Fruit fly (Drosophila melanogaster) whole organism, adult: ENCODE measurements around the gene CG3226.

ENCODE experiments used
- CG11617 ChIP-seq: fragments of 200-800 bp; sonication (Bioruptor generic); optimal IDR thresholded peaks from 2 replicates; lab custom pipeline; 2017; ENCODE audit warnings: mild to moderate bottlenecking, missing biosample characterization, missing genetic modification reagents, missing genetic modification characterization
- CG1620 ChIP-seq: fragments of 200-800 bp; sonication (Bioruptor generic); optimal IDR thresholded peaks from 2 replicates; lab custom pipeline; 2016; ENCODE audit warnings: missing biosample characterization, missing genetic modification characterization
- CG7101 ChIP-seq: fragments of 200-800 bp; sonication (Bioruptor generic); optimal IDR thresholded peaks from 2 replicates; lab custom pipeline; 2018; ENCODE audit warnings: missing biosample characterization, mild to moderate bottlenecking, missing genetic modification characterization, moderate library complexity
- Clk ChIP-seq: fragments of 200-800 bp; sonication (Bioruptor generic); optimal IDR thresholded peaks from 2 replicates; lab custom pipeline; 2017; ENCODE audit warnings: missing biosample characterization, missing genetic modification characterization
- Crg-1 ChIP-seq: fragments of 200-800 bp; sonication (Bioruptor generic); optimal IDR thresholded peaks from 2 replicates; lab custom pipeline; 2016; ENCODE audit warnings: missing biosample characterization, missing genetic modification characterization
- Mnt ChIP-seq: fragments of 200-800 bp; sonication (Bioruptor generic); optimal IDR thresholded peaks from 2 replicates; lab custom pipeline; 2016; ENCODE audit warnings: missing biosample characterization, mild to moderate bottlenecking, missing genetic modification characterization
- cnc ChIP-seq, 2 experiments: fragments of >200 bp; optimal IDR thresholded peaks; 2 replicates each; lab custom pipeline; 2017
- pad ChIP-seq: fragments of 200-800 bp; sonication (Bioruptor generic); optimal IDR thresholded peaks from 3 replicates; lab custom pipeline; 2017; ENCODE audit warnings: missing biosample characterization, missing genetic modification characterization, mild to moderate bottlenecking, moderate library complexity, missing genetic modification reagents
- toe ChIP-seq: fragments of 200-800 bp; sonication (Bioruptor generic); optimal IDR thresholded peaks from 2 replicates; lab custom pipeline; 2016; ENCODE audit warnings: missing biosample characterization, missing genetic modification characterization

DNA sequence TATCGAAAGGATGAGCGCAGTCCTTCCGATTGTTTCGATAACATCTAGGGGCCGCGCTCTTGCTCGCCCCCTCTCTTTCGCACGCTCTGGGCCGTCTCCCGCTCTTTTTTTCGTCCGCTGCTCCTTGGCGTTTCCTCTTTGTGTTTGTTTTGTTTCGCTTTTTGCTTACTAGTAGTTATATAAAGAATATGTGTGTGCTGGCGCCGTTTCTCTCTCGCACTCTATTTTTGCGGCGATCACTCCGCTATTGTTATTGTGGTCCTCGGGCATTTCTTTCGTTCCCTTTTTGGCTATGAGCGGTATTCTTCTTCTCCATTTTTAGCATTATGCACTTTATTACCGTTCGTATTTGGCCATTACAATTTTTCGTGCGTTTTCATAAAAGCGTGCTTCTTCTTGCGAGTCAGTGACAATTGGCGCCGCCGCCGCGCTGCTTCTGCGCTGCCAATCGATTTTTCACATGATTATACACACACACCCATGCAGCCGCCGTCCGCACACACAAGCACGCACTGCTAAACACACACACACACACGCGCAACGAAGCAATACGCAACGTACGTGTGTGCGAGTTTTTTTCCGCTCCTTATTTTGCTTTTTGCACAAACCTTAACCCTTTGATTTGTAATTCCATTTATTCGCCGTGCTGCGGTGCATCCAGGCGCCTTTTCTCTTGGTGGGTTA is 40.2 kb upstream of the CG3226 start:
- TF ChIP-seq CG1620 (GFP tag; lab: Kevin White, UChicago) (no peak), Mnt (GFP tag; lab: Kevin White, UChicago) (peak; percentile 41), toe (no peak), CG7101 (no peak), CG11617 (no peak), pad (GFP tag; lab: Kevin White, UChicago) (no peak), Clk (GFP tag; lab: Kevin White, UChicago) (no peak), cnc (optimal IDR thresholded peaks at IDR 0.05; lab: Kevin White, UChicago) (no peak), Crg-1 (GFP tag; lab: Kevin White, UChicago) (no peak)
